Fruit fly (Drosophila melanogaster) whole organism, adult: Measurements from ENCODE around the gene wat.

Experiments
- CG12768 ChIP-seq: fragments of 200-800 bp; sonication (Bioruptor generic); optimal IDR thresholded peaks from 2 replicates; lab custom pipeline; 2017; ENCODE audit warnings: missing biosample characterization, missing genetic modification characterization, mild to moderate bottlenecking, moderate library complexity, missing genetic modification reagents
- CG14711 ChIP-seq: fragments of 200-800 bp; sonication (Bioruptor generic); optimal IDR thresholded peaks from 2 replicates; lab custom pipeline; 2018; ENCODE audit warnings: missing biosample characterization, mild to moderate bottlenecking, missing genetic modification characterization, moderate library complexity
- CG1620 ChIP-seq: fragments of 200-800 bp; sonication (Bioruptor generic); optimal IDR thresholded peaks from 2 replicates; lab custom pipeline; 2016; ENCODE audit warnings: missing biosample characterization, missing genetic modification characterization
- CG7045 ChIP-seq: fragments of 200-800 bp; sonication (Bioruptor generic); optimal IDR thresholded peaks from 2 replicates; lab custom pipeline; 2017; ENCODE audit warnings: missing biosample characterization, mild to moderate bottlenecking, missing genetic modification characterization
- Clk ChIP-seq: fragments of 200-800 bp; sonication (Bioruptor generic); optimal IDR thresholded peaks from 2 replicates; lab custom pipeline; 2017; ENCODE audit warnings: missing biosample characterization, missing genetic modification characterization
- Crg-1 ChIP-seq: fragments of 200-800 bp; sonication (Bioruptor generic); optimal IDR thresholded peaks from 2 replicates; lab custom pipeline; 2016; ENCODE audit warnings: missing biosample characterization, missing genetic modification characterization
- Hr96 ChIP-seq: fragments of 200-800 bp; sonication (Bioruptor generic); optimal IDR thresholded peaks from 2 replicates; lab custom pipeline; 2016; ENCODE audit warnings: missing biosample characterization, missing genetic modification characterization
- cic ChIP-seq: fragments of 200-800 bp; sonication (Bioruptor generic); optimal IDR thresholded peaks from 2 replicates; lab custom pipeline; 2017; ENCODE audit warnings: missing biosample characterization, mild to moderate bottlenecking, missing genetic modification characterization, moderate library complexity
- kay ChIP-seq: fragments of 200-800 bp; sonication (Bioruptor generic); peaks from one replicate; lab custom pipeline; 2016; ENCODE audit warnings: missing biosample characterization, missing genetic modification characterization, borderline replicate concordance
- pad ChIP-seq: fragments of 200-800 bp; sonication (Bioruptor generic); optimal IDR thresholded peaks from 3 replicates; lab custom pipeline; 2017; ENCODE audit warnings: missing biosample characterization, missing genetic modification characterization, mild to moderate bottlenecking, moderate library complexity, missing genetic modification reagents
- tj ChIP-seq: fragments of 200-800 bp; sonication (Bioruptor generic); optimal IDR thresholded peaks from 3 replicates; lab custom pipeline; 2017; ENCODE audit warnings: missing biosample characterization, mild to moderate bottlenecking, missing genetic modification characterization, moderate library complexity

DNA sequence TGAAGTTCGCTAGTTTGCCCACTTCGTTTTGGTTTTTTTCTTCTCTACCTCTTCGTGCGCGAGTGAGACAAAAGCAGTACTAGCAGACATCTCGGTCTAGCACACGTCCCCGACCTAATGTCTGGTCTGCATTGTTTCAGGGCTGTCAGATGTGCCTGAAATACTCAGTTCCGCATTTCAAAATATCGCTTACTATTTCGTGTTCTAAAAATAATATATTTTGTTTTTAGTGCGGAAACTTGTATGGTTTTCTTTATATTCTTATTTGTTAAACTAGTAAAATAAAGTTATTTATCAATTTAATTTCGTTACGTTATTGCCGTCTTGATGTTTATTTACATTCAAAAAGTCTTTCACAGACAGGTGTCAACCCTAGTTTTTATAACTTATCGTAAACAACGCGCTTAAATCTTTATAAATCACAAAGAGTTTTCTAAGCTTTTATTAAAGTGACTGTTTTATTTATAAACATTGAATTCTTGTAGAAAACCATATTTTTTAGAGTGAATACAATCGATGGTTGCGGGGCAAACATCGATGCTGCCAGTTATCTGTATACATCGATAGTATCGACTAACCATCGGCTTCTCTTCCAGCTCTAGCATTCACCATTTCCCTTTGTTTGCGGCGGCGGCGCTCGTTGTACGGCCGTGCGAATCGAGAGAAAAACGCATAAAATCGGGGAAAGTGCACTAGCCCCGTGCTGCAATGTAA, 43.2 kb upstream of the wat start:
- TF ChIP-seq Crg-1 (peak; percentile 37), CG7045 (GFP tag; lab: Kevin White, UChicago) (peak; percentile 77), CG1620 (GFP tag; lab: Kevin White, UChicago) (peak; percentile 35), CG14711 (tag; lab: Kevin White, UChicago) (peak; percentile 95), tj (GFP tag; lab: Kevin White, UChicago) (peak; percentile 86), pad (GFP tag; lab: Kevin White, UChicago) (peak; percentile 71), Hr96 (GFP tag; lab: Kevin White, UChicago) (peak; percentile 73), kay (no peak), CG12768 (GFP tag; lab: Kevin White, UChicago) (peak; percentile 83), cic (GFP tag; lab: Kevin White, UChicago) (no peak), Clk (GFP tag; lab: Kevin White, UChicago) (peak; percentile 57)
